Fruit fly (Drosophila melanogaster): ENCODE data around the gene Spase22-23.

Spase22-23 gene

DNA sequence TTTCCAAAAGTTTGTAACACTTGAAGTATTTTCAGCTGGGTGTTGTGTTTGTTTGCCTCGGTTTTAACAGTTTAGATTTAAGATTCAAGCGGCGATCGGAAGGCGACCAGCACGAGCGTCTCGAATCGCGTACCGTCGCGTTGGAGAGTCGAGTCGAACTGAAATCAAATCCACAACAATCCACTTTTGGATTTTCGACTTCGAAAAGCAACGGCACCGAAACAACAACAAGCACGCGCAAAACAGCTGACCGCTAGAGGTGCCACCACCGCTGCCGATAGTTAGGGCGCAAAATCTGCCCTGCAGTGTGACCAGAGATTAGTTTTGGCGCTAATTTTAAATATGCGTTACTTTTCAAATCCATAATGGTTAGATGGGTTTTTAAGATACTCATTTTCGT is 41.2 kb upstream of the Spase22-23 start, which contains the start of gene jar:
jar (minus strand) TSS at position 163 of the 400 bp plus-strand sequence.
- TF ChIP-seq CG3919 (GFP tag; optimal IDR thresholded peaks at IDR 0.05): peak; percentile 21
- no peak for TF ChIP-seq Ets21C (GFP tag; optimal IDR thresholded peaks at IDR 0.05)
- no peak for TF ChIP-seq CG6792 (GFP tag; optimal IDR thresholded peaks at IDR 0.05)
- no peak for TF ChIP-seq salr (GFP tag; optimal IDR thresholded peaks at IDR 0.05)
- no peak for TF ChIP-seq CG8632 (GFP tag; optimal IDR thresholded peaks at IDR 0.05)
- TF ChIP-seq vri (GFP tag; optimal IDR thresholded peaks at IDR 0.05): no peak
- peak; percentile 42; the same call in 1 of the 2 replicates for TF ChIP-seq CG15336 (GFP tag; IDR thresholded peaks at IDR 0.05)
- TF ChIP-seq Gug (GFP tag; IDR thresholded peaks at IDR 0.05): no peak
- no peak for TF ChIP-seq fd59A (GFP tag; optimal IDR thresholded peaks at IDR 0.05)
- no peak for TF ChIP-seq CG11294 (GFP tag; IDR thresholded peaks at IDR 0.05)
- TF ChIP-seq esn (GFP tag; optimal IDR thresholded peaks at IDR 0.05): peak; percentile 42
- no peak for TF ChIP-seq Smox (GFP tag; optimal IDR thresholded peaks at IDR 0.05)
- TF ChIP-seq acj6 (GFP tag; optimal IDR thresholded peaks at IDR 0.05): no peak
- no peak for TF ChIP-seq CG31627 (GFP tag; optimal IDR thresholded peaks at IDR 0.05)
- TF ChIP-seq CG1621 (tag; optimal IDR thresholded peaks at IDR 0.05): peak; percentile 10
- TF ChIP-seq topi (GFP tag; optimal IDR thresholded peaks at IDR 0.05): no peak
- no peak for TF ChIP-seq CG32006 (GFP tag; optimal IDR thresholded peaks at IDR 0.05)
- peak; percentile 24; the same call in 1 of the 3 replicates for TF ChIP-seq eg (GFP tag; IDR thresholded peaks at IDR 0.05)
- no peak for TF ChIP-seq spab (GFP tag; optimal IDR thresholded peaks at IDR 0.05)
- no peak for TF ChIP-seq lz (GFP tag; optimal IDR thresholded peaks at IDR 0.05)
- no peak for TF ChIP-seq CG8319 (GFP tag; optimal IDR thresholded peaks at IDR 0.05)
- peak; percentile 64 for TF ChIP-seq CG6854 (GFP tag; optimal IDR thresholded peaks at IDR 0.05)
- no peak for TF ChIP-seq OdsH (GFP tag; optimal IDR thresholded peaks at IDR 0.05)
- TF ChIP-seq CG3032 (tag; optimal IDR thresholded peaks at IDR 0.05): peak; percentile 11
- TF ChIP-seq Sox14 (GFP tag; optimal IDR thresholded peaks at IDR 0.05): peak; percentile 28
- peak; percentile 26; the same call in 1 of the 3 replicates for TF ChIP-seq CG8119 (GFP tag; IDR thresholded peaks at IDR 0.05)
- no peak for TF ChIP-seq Eip93F (GFP tag; optimal IDR thresholded peaks at IDR 0.05)
- no peak for TF ChIP-seq dac (GFP tag; optimal IDR thresholded peaks at IDR 0.05)
- peak; percentile 36; the same call in 1 of the 3 replicates for TF ChIP-seq CG6163 (GFP tag; IDR thresholded peaks at IDR 0.05)
- TF ChIP-seq svp (GFP tag): no peak
- TF ChIP-seq CG11902 (GFP tag; optimal IDR thresholded peaks at IDR 0.05): no peak
- no peak for TF ChIP-seq Lpt (GFP tag; optimal IDR thresholded peaks at IDR 0.05)
- TF ChIP-seq CG10631 (GFP tag; optimal IDR thresholded peaks at IDR 0.05): no peak
- TF ChIP-seq achi (GFP tag; optimal IDR thresholded peaks at IDR 0.05): no peak
- no peak for TF ChIP-seq CG16779 (tag; optimal IDR thresholded peaks at IDR 0.05)
- TF ChIP-seq CG34406 (GFP tag; optimal IDR thresholded peaks at IDR 0.05): no peak
- no peak for TF ChIP-seq Hr38 (GFP tag; optimal IDR thresholded peaks at IDR 0.05)
- no peak for TF ChIP-seq fd85E (GFP tag; optimal IDR thresholded peaks at IDR 0.05)
- no peak for TF ChIP-seq net (GFP tag; optimal IDR thresholded peaks at IDR 0.05)
- no peak for TF ChIP-seq Sox15 (GFP tag; optimal IDR thresholded peaks at IDR 0.05)
- TF ChIP-seq CG7368 (GFP tag; optimal IDR thresholded peaks at IDR 0.05): no peak
- no peak for TF ChIP-seq Met (GFP tag; optimal IDR thresholded peaks at IDR 0.05)
- TF ChIP-seq CG4318 (GFP tag; optimal IDR thresholded peaks at IDR 0.05): no peak
- no peak for TF ChIP-seq Hr39 (GFP tag; optimal IDR thresholded peaks at IDR 0.05)
- TF ChIP-seq Ets96B (tag; optimal IDR thresholded peaks at IDR 0.05): peak; percentile 1
- no peak for TF ChIP-seq CG10669 (GFP tag; optimal IDR thresholded peaks at IDR 0.05)
- peak; percentile 81 for TF ChIP-seq Eip78C (GFP tag)
- TF ChIP-seq CG9139 (GFP tag; optimal IDR thresholded peaks at IDR 0.05): peak; percentile 15
- no peak for TF ChIP-seq Hr4 (GFP tag; optimal IDR thresholded peaks at IDR 0.05)
- TF ChIP-seq dsx (GFP tag; optimal IDR thresholded peaks at IDR 0.05; ENCODE audit: poor library complexity, severe bottlenecking): peak; percentile 42
- peak; percentile 27 for TF ChIP-seq Eip75B (GFP tag; optimal IDR thresholded peaks at IDR 0.05)
- TF ChIP-seq CG6808 (GFP tag; optimal IDR thresholded peaks at IDR 0.05): no peak
- no peak for TF ChIP-seq pdm3 (GFP tag; optimal IDR thresholded peaks at IDR 0.05)
- TF ChIP-seq CG6276 (GFP tag; optimal IDR thresholded peaks at IDR 0.05): no peak
